Fruit fly (Drosophila melanogaster) whole organism, prepupa: ENCODE measurements around the gene CAHbeta.

ENCODE experiments used
- Blimp-1 ChIP-seq: fragments of 200-800 bp; sonication (Bioruptor generic); optimal IDR thresholded peaks from 3 replicates; lab custom pipeline; 2017; ENCODE audit warnings: missing biosample characterization, missing genetic modification characterization, mild to moderate bottlenecking, moderate library complexity, missing genetic modification reagents
- CG10631 ChIP-seq: fragments of 200-800 bp; sonication (Bioruptor generic); optimal IDR thresholded peaks from 2 replicates; lab custom pipeline; 2016; ENCODE audit warnings: missing biosample characterization, missing genetic modification characterization
- CG10669 ChIP-seq: fragments of 200-800 bp; sonication (Bioruptor generic); optimal IDR thresholded peaks from 3 replicates; lab custom pipeline; 2018; ENCODE audit warnings: missing biosample characterization, mild to moderate bottlenecking, missing genetic modification characterization, moderate library complexity
- CG11294 ChIP-seq: fragments of 200-800 bp; sonication (Bioruptor generic); IDR thresholded peaks from 2 replicates; pipeline ENCODE4 v1.3.6; 2022; ENCODE audit warnings: missing biosample characterization, missing genetic modification characterization
- CG11762 ChIP-seq: fragments of 200-800 bp; sonication (Bioruptor generic); optimal IDR thresholded peaks from 3 replicates; lab custom pipeline; 2016; ENCODE audit warnings: missing biosample characterization, missing genetic modification characterization; ENCODE audit not compliant: insufficient read depth
- CG15336 ChIP-seq: fragments of 200-800 bp; sonication (Bioruptor generic); IDR thresholded peaks from 2 replicates; pipeline ENCODE4 v1.3.6; 2022; ENCODE audit warnings: missing biosample characterization, missing genetic modification characterization
- CG1621 ChIP-seq: fragments of 200-800 bp; sonication (Bioruptor generic); optimal IDR thresholded peaks from 3 replicates; lab custom pipeline; 2018; ENCODE audit warnings: missing biosample characterization, mild to moderate bottlenecking, missing genetic modification characterization
- CG31627 ChIP-seq: fragments of 200-800 bp; sonication (Bioruptor generic); optimal IDR thresholded peaks from 3 replicates; lab custom pipeline; 2016; ENCODE audit warnings: missing biosample characterization, missing genetic modification characterization
- CG34406 ChIP-seq: fragments of 200-800 bp; sonication (Bioruptor generic); optimal IDR thresholded peaks from 3 replicates; lab custom pipeline; 2016; ENCODE audit warnings: missing biosample characterization, missing genetic modification characterization
- CG3919 ChIP-seq: fragments of 200-800 bp; sonication (Bioruptor generic); optimal IDR thresholded peaks from 3 replicates; lab custom pipeline; 2016; ENCODE audit warnings: missing biosample characterization, missing genetic modification characterization
- CG4318 ChIP-seq: fragments of 200-800 bp; sonication (Bioruptor generic); optimal IDR thresholded peaks from 3 replicates; lab custom pipeline; 2017; ENCODE audit warnings: missing biosample characterization, mild to moderate bottlenecking, missing genetic modification characterization
- CG6163 ChIP-seq: fragments of 200-800 bp; sonication (Bioruptor generic); IDR thresholded peaks from 3 replicates; pipeline ENCODE4 v1.3.6; 2022; ENCODE audit warnings: missing biosample characterization, missing genetic modification characterization
- CG6276 ChIP-seq: fragments of 200-800 bp; sonication (Bioruptor generic); optimal IDR thresholded peaks from 2 replicates; lab custom pipeline; 2017; ENCODE audit warnings: missing biosample characterization, mild to moderate bottlenecking, missing genetic modification characterization
- CG6792 ChIP-seq: fragments of 200-800 bp; sonication (Bioruptor generic); optimal IDR thresholded peaks from 3 replicates; lab custom pipeline; 2016; ENCODE audit warnings: missing biosample characterization, missing genetic modification characterization
- CG6808 ChIP-seq: fragments of 200-800 bp; sonication (Bioruptor generic); optimal IDR thresholded peaks from 3 replicates; lab custom pipeline; 2017; ENCODE audit warnings: missing biosample characterization, missing genetic modification characterization, mild to moderate bottlenecking, moderate library complexity, missing genetic modification reagents
- CG6854 ChIP-seq: fragments of 200-800 bp; sonication (Bioruptor generic); optimal IDR thresholded peaks from 2 replicates; lab custom pipeline; 2017; ENCODE audit warnings: missing biosample characterization, mild to moderate bottlenecking, missing genetic modification characterization
- CG8319 ChIP-seq: fragments of 200-800 bp; sonication (Bioruptor generic); optimal IDR thresholded peaks from 3 replicates; lab custom pipeline; 2016; ENCODE audit warnings: missing biosample characterization, missing genetic modification characterization
- CG8632 ChIP-seq: fragments of 200-800 bp; sonication (Bioruptor generic); optimal IDR thresholded peaks from 3 replicates; lab custom pipeline; 2016; ENCODE audit warnings: missing biosample characterization, missing genetic modification characterization
- CG9139 ChIP-seq: fragments of 200-800 bp; sonication (Bioruptor generic); optimal IDR thresholded peaks from 3 replicates; lab custom pipeline; 2017; ENCODE audit warnings: missing biosample characterization, mild to moderate bottlenecking, missing genetic modification characterization
- Eip75B ChIP-seq: fragments of 200-800 bp; sonication (Bioruptor generic); optimal IDR thresholded peaks from 3 replicates; lab custom pipeline; 2016; ENCODE audit warnings: missing biosample characterization, missing genetic modification characterization
- Eip78C ChIP-seq: fragments of 200-800 bp; sonication (Bioruptor generic); peaks from one replicate; lab custom pipeline; 2016; ENCODE audit warnings: missing biosample characterization, missing genetic modification characterization
- Eip93F ChIP-seq: fragments of 200-800 bp; sonication (Bioruptor generic); optimal IDR thresholded peaks from 2 replicates; lab custom pipeline; 2016; ENCODE audit warnings: missing biosample characterization, mild to moderate bottlenecking, missing genetic modification characterization
- Ets96B ChIP-seq: fragments of 200-800 bp; optimal IDR thresholded peaks from 2 replicates; lab custom pipeline; 2019; ENCODE audit warnings: missing biosample characterization, mild to moderate bottlenecking, missing genetic modification characterization, moderate library complexity
- Hr38 ChIP-seq: sonication (Bioruptor generic); optimal IDR thresholded peaks from 2 replicates; lab custom pipeline; 2016; ENCODE audit warnings: missing biosample characterization, missing genetic modification characterization
- Hr4 ChIP-seq: fragments of 200-800 bp; sonication (Bioruptor generic); optimal IDR thresholded peaks from 3 replicates; lab custom pipeline; 2016; ENCODE audit warnings: missing biosample characterization, missing genetic modification characterization
- Lpt ChIP-seq: fragments of 200-800 bp; sonication (Bioruptor generic); optimal IDR thresholded peaks from 3 replicates; lab custom pipeline; 2016; ENCODE audit warnings: missing biosample characterization, missing genetic modification characterization
- Met ChIP-seq: fragments of 200-800 bp; sonication (Bioruptor generic); optimal IDR thresholded peaks from 3 replicates; lab custom pipeline; 2016; ENCODE audit warnings: missing biosample characterization, missing genetic modification characterization
- OdsH ChIP-seq: fragments of 200-800 bp; sonication (Bioruptor generic); optimal IDR thresholded peaks from 3 replicates; lab custom pipeline; 2016; ENCODE audit warnings: missing biosample characterization, missing genetic modification characterization
- Sox102F ChIP-seq: fragments of 200-800 bp; sonication (Bioruptor generic); optimal IDR thresholded peaks from 2 replicates; lab custom pipeline; 2016; ENCODE audit warnings: missing biosample characterization, mild to moderate bottlenecking, missing genetic modification characterization
- Sox14 ChIP-seq: fragments of 200-800 bp; sonication (Bioruptor generic); optimal IDR thresholded peaks from 3 replicates; lab custom pipeline; 2016; ENCODE audit warnings: missing biosample characterization, missing genetic modification characterization
- Sox15 ChIP-seq: fragments of 200-800 bp; sonication (Bioruptor generic); optimal IDR thresholded peaks from 3 replicates; lab custom pipeline; 2016; ENCODE audit warnings: missing biosample characterization, missing genetic modification characterization
- achi ChIP-seq: fragments of 200-800 bp; sonication (Bioruptor generic); optimal IDR thresholded peaks from 3 replicates; lab custom pipeline; 2016; ENCODE audit warnings: missing biosample characterization, missing genetic modification characterization
- acj6 ChIP-seq: fragments of 200-800 bp; sonication (Bioruptor generic); optimal IDR thresholded peaks from 3 replicates; lab custom pipeline; 2016; ENCODE audit warnings: missing biosample characterization, missing genetic modification characterization
- cyc ChIP-seq: fragments of 200-800 bp; sonication (Bioruptor generic); optimal IDR thresholded peaks from 3 replicates; lab custom pipeline; 2016; ENCODE audit warnings: missing biosample characterization, missing genetic modification characterization
- fd59A ChIP-seq: fragments of 200-800 bp; sonication (Bioruptor generic); optimal IDR thresholded peaks from 2 replicates; lab custom pipeline; 2017; ENCODE audit warnings: missing biosample characterization, mild to moderate bottlenecking, missing genetic modification characterization, missing genetic modification reagents
- fd85E ChIP-seq: fragments of 200-800 bp; sonication (Bioruptor generic); optimal IDR thresholded peaks from 3 replicates; lab custom pipeline; 2016; ENCODE audit warnings: missing biosample characterization, missing genetic modification characterization
- fkh ChIP-seq: fragments of 200-800 bp; sonication (Bioruptor generic); optimal IDR thresholded peaks from 3 replicates; lab custom pipeline; 2017; ENCODE audit warnings: missing biosample characterization, mild to moderate bottlenecking, missing genetic modification characterization, moderate library complexity
- lz ChIP-seq: fragments of 200-800 bp; sonication (Bioruptor generic); optimal IDR thresholded peaks from 3 replicates; lab custom pipeline; 2016; ENCODE audit warnings: missing biosample characterization, missing genetic modification characterization
- net ChIP-seq: fragments of 200-800 bp; sonication (Bioruptor generic); optimal IDR thresholded peaks from 3 replicates; lab custom pipeline; 2016; ENCODE audit warnings: missing biosample characterization, missing genetic modification characterization
- pdm3 ChIP-seq: fragments of 200-800 bp; sonication (Bioruptor generic); optimal IDR thresholded peaks from 3 replicates; lab custom pipeline; 2016; ENCODE audit warnings: missing biosample characterization, missing genetic modification characterization
- salr ChIP-seq, 2 experiments: fragments of 200-800 bp; sonication (Bioruptor generic); optimal IDR thresholded peaks; 3 replicates each; lab custom pipeline; 2016 to 2018; ENCODE audit warnings: missing biosample characterization in 2 of 2, missing genetic modification characterization in 2 of 2, mild to moderate bottlenecking in 1 of 2
- ss ChIP-seq, 2 experiments: fragments of 200-800 bp; sonication (Bioruptor generic); optimal IDR thresholded peaks; 2 replicates in 1 of 2; 3 replicates in 1 of 2; lab custom pipeline; 2017 to 2018; ENCODE audit warnings: mild to moderate bottlenecking in 2 of 2, missing biosample characterization in 2 of 2, missing genetic modification characterization in 2 of 2, moderate library complexity in 1 of 2
- topi ChIP-seq: fragments of 200-800 bp; sonication (Bioruptor generic); optimal IDR thresholded peaks from 3 replicates; lab custom pipeline; 2016; ENCODE audit warnings: missing biosample characterization, missing genetic modification characterization
- vri ChIP-seq: fragments of 200-800 bp; sonication (Bioruptor generic); optimal IDR thresholded peaks from 3 replicates; lab custom pipeline; 2016; ENCODE audit warnings: missing biosample characterization, mild to moderate bottlenecking, missing genetic modification characterization

The CAHbeta gene

dm6 chr3R:8945502-8946324 is 34.9 kb upstream of the CAHbeta start (continued):
- peak; percentile 93 for TF ChIP-seq Sox102F
- TF ChIP-seq Sox15 (GFP tag; lab: Kevin White, UChicago), result peak; percentile 79
- peak; percentile 71 for TF ChIP-seq CG31627 (GFP tag; lab: Kevin White, UChicago)
- peak; percentile 77 for TF ChIP-seq Lpt (GFP tag; lab: Kevin White, UChicago)
- TF ChIP-seq CG8319 (GFP tag; lab: Kevin White, UChicago), result peak; percentile 55
- TF ChIP-seq CG8632, result peak; percentile 93
- TF ChIP-seq CG11762 (GFP tag; lab: Kevin White, UChicago), result peak; percentile 75
- peak; percentile 83 for TF ChIP-seq CG6163
- peak; percentile 96 for TF ChIP-seq CG15336 (GFP tag; lab: Robert Waterston, UW)
- peak; percentile 90 for TF ChIP-seq CG10631 (GFP tag; lab: Kevin White, UChicago)
- TF ChIP-seq Ets96B (tag; lab: Kevin White, UChicago), result peak; percentile 81
- peak; percentile 89 to 92 for TF ChIP-seq ss (GFP tag; optimal IDR thresholded peaks at IDR 0.05; lab: Kevin White, UChicago)
- TF ChIP-seq salr (GFP tag; optimal IDR thresholded peaks at IDR 0.05; lab: Kevin White, UChicago), result peak; percentile 20 to 89
- TF ChIP-seq CG11294 (GFP tag; lab: Robert Waterston, UW), result peak; percentile 59
- peak; percentile 84 for TF ChIP-seq Sox14
- TF ChIP-seq CG4318 (GFP tag; lab: Kevin White, UChicago), result peak; percentile 84
- peak; percentile 91 for TF ChIP-seq Met (GFP tag; lab: Kevin White, UChicago)
- TF ChIP-seq lz (GFP tag; lab: Kevin White, UChicago), result peak; percentile 84
- TF ChIP-seq vri (GFP tag; lab: Kevin White, UChicago), result peak; percentile 78
- TF ChIP-seq cyc, result peak; percentile 80
- TF ChIP-seq CG6854 (GFP tag; lab: Kevin White, UChicago), result peak; percentile 80
- TF ChIP-seq acj6 (GFP tag; lab: Kevin White, UChicago), result peak; percentile 89
- TF ChIP-seq CG3919 (GFP tag; lab: Kevin White, UChicago), result peak; percentile 92
- TF ChIP-seq fd85E, result peak; percentile 59
- peak; percentile 94 for TF ChIP-seq CG34406 (GFP tag; lab: Kevin White, UChicago)
- peak; percentile 90 for TF ChIP-seq OdsH (GFP tag; lab: Kevin White, UChicago)
- peak; percentile 74 for TF ChIP-seq CG1621 (tag; lab: Kevin White, UChicago)
- TF ChIP-seq CG6792 (GFP tag; lab: Kevin White, UChicago), result peak; percentile 92
- peak; percentile 91 for TF ChIP-seq CG6808 (GFP tag; lab: Kevin White, UChicago)
- TF ChIP-seq topi, result peak; percentile 91
- TF ChIP-seq, all 60 proteins: peak for 59

dm6 chr3R:8946429-8946828 is 34.2 kb upstream of the CAHbeta start:
- no peak for TF ChIP-seq Lpt (GFP tag; lab: Kevin White, UChicago)
- no peak for TF ChIP-seq vri (GFP tag; lab: Kevin White, UChicago)
- no peak for TF ChIP-seq CG6808 (GFP tag; lab: Kevin White, UChicago)
- no peak for TF ChIP-seq Sox102F
- TF ChIP-seq CG6792 (GFP tag; lab: Kevin White, UChicago), result no peak
- no peak for TF ChIP-seq Blimp-1 (GFP tag; lab: Kevin White, UChicago)
- no peak for TF ChIP-seq cyc
- TF ChIP-seq CG1621 (tag; lab: Kevin White, UChicago), result no peak
- no peak for TF ChIP-seq fkh
- TF ChIP-seq topi, result no peak
- no peak for TF ChIP-seq Hr4
- no peak for TF ChIP-seq Eip78C (GFP tag; lab: Kevin White, UChicago)
- TF ChIP-seq Met (GFP tag; lab: Kevin White, UChicago), result no peak

dm6 chr3R:8947757-8948428 is 32.8 kb upstream of the CAHbeta start:
- TF ChIP-seq Eip75B (GFP tag; lab: Kevin White, UChicago), result no peak
- TF ChIP-seq salr (GFP tag; optimal IDR thresholded peaks at IDR 0.05; lab: Kevin White, UChicago), result peak in 1 of 2 experiments; percentile 30
- TF ChIP-seq Hr38 (GFP tag; lab: Kevin White, UChicago), result no peak
- TF ChIP-seq CG6276 (GFP tag; lab: Kevin White, UChicago), result peak; percentile 60
- TF ChIP-seq CG34406 (GFP tag; lab: Kevin White, UChicago), result no peak
- no peak for TF ChIP-seq Sox102F
- TF ChIP-seq Eip78C (GFP tag; lab: Kevin White, UChicago), result peak; percentile 52
- TF ChIP-seq OdsH (GFP tag; lab: Kevin White, UChicago), result peak; percentile 32
- peak in 1 of 2 experiments; percentile 37 for TF ChIP-seq ss (GFP tag; optimal IDR thresholded peaks at IDR 0.05; lab: Kevin White, UChicago)
- no peak for TF ChIP-seq CG9139 (GFP tag; lab: Kevin White, UChicago)
- no peak for TF ChIP-seq pdm3
- peak; percentile 35 for TF ChIP-seq Lpt (GFP tag; lab: Kevin White, UChicago)
- peak; percentile 29 for TF ChIP-seq achi (GFP tag; lab: Kevin White, UChicago)
- TF ChIP-seq fd59A, result no peak
- no peak for TF ChIP-seq CG6792 (GFP tag; lab: Kevin White, UChicago)
- no peak for TF ChIP-seq CG10669 (GFP tag; lab: Kevin White, UChicago)
- TF ChIP-seq net, result no peak
- no peak for TF ChIP-seq Eip93F (GFP tag; lab: Kevin White, UChicago)
- TF ChIP-seq fd85E, result no peak
